Worm (Caenorhabditis elegans): ENCODE data around the gene madf-3.

The madf-3 gene

ce11 chrII:4294189-4294588 is 40.4 kb upstream of the madf-3 start:
- TF ChIP-seq elt-1 (tag; optimal IDR thresholded peaks at IDR 0.05), result peak; percentile 17
- peak; percentile 11 for TF ChIP-seq sma-9 (GFP tag; optimal IDR thresholded peaks at IDR 0.05)
- no peak for TF ChIP-seq sma-9 (tag; optimal IDR thresholded peaks at IDR 0.05)
- no peak for TF ChIP-seq crh-2 (tag; optimal IDR thresholded peaks at IDR 0.05)
- TF ChIP-seq ztf-11 (tag; optimal IDR thresholded peaks at IDR 0.05), result no peak

- TF ChIP-seq unc-55 (GFP tag; optimal IDR thresholded peaks at IDR 0.05), result no peak
- TF ChIP-seq blmp-1 (tag; optimal IDR thresholded peaks at IDR 0.05; ENCODE audit: insufficient read depth), result no peak
- TF ChIP-seq ZK546.5 (tag; optimal IDR thresholded peaks at IDR 0.05), result no peak
- TF ChIP-seq nhr-25 (tag; optimal IDR thresholded peaks at IDR 0.05), result no peak
- TF ChIP-seq nhr-77 (tag; optimal IDR thresholded peaks at IDR 0.05), result no peak
These were observed 39.7 kb upstream of the madf-3 start, which contains the start of gene rml-4 for ce11 chrII:4294801-4295200. Gene rml-4, plus strand, starts transcription at chrII:4295101.

DNA sequence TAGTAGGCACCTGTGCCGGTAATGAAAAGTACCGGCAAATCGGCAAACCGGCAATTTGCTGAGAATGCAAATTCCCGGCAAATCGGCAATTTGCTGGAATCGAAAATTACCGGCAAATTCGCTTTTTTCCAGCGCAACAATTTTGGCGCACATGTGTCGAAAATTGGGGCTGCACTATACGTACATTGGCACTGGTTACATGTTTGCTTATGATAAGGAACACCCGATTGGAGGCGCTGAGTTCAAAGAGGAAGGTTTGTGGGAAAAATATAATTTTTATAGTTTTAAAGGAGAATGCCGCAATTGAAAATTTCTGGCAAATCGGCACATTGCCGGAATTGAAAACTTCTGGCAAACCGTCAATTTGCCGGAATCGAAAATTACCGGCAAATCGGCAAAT is 37.3 kb upstream of the madf-3 start:
- no peak for TF ChIP-seq alr-1 (tag; optimal IDR thresholded peaks at IDR 0.05)
- TF ChIP-seq unc-39 (tag; optimal IDR thresholded peaks at IDR 0.05), result no peak
- TF ChIP-seq nhr-12 (tag; optimal IDR thresholded peaks at IDR 0.05), result no peak
- TF ChIP-seq crh-2 (tag; optimal IDR thresholded peaks at IDR 0.05), result no peak
- no peak for TF ChIP-seq sma-9 (GFP tag; optimal IDR thresholded peaks at IDR 0.05)
- TF ChIP-seq sma-9 (tag; optimal IDR thresholded peaks at IDR 0.05), result no peak
- TF ChIP-seq lin-13 (GFP tag; optimal IDR thresholded peaks at IDR 0.05), result no peak
- no peak for TF ChIP-seq mab-5 (tag; optimal IDR thresholded peaks at IDR 0.05)
- no peak for TF ChIP-seq mbf-1 (tag; optimal IDR thresholded peaks at IDR 0.05)

DNA sequence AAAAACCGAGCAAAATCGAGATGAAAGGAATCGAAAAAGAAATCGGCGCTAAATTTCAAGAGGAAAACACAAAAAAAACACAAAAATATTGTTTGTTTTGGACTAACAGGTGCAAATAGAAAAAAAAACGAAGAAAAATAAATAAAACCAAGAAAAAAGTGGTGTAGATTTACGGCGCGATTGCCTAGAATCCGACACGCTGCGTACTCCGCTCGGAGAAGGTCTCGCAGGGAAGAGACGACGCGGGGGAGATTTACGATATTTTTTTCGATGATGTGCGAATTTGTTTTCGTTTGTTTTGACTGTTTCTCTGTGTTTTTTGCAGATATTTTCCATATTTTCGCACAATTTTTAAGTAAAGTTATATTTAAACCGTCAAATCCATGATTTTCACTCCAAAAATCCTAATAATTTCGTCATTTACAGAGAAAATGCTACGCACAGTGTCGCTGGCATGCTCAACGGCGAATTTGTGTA is 35.3 kb upstream of the madf-3 start, which contains the start of gene sco-1:
sco-1 (plus strand) TSS at position 427 of the 477 bp plus-strand sequence.
- peak; percentile 99 for TF ChIP-seq unc-55 (GFP tag; optimal IDR thresholded peaks at IDR 0.05)
- TF ChIP-seq lin-39 (tag; optimal IDR thresholded peaks at IDR 0.05), result no peak
- no peak for TF ChIP-seq ceh-82 (tag; optimal IDR thresholded peaks at IDR 0.05)
- no peak for TF ChIP-seq peb-1 (tag; optimal IDR thresholded peaks at IDR 0.05)
- no peak for TF ChIP-seq elt-3 (tag; optimal IDR thresholded peaks at IDR 0.05)
- peak; percentile 94 for TF ChIP-seq nhr-21 (tag; optimal IDR thresholded peaks at IDR 0.05)
- TF ChIP-seq dmd-4 (tag; optimal IDR thresholded peaks at IDR 0.05), result peak; percentile 31
- TF ChIP-seq elt-1 (tag; optimal IDR thresholded peaks at IDR 0.05), result no peak
- TF ChIP-seq skn-1 (tag; optimal IDR thresholded peaks at IDR 0.05), result peak; percentile 4
- TF ChIP-seq mbf-1 (tag; optimal IDR thresholded peaks at IDR 0.05), result no peak
- TF ChIP-seq sma-9 (GFP tag; optimal IDR thresholded peaks at IDR 0.05), result peak; percentile 98
- no peak for TF ChIP-seq sma-9 (tag; optimal IDR thresholded peaks at IDR 0.05)
- TF ChIP-seq snpc-4 (tag; optimal IDR thresholded peaks at IDR 0.05), result peak; percentile 85
- TF ChIP-seq C34F6.9 (tag; optimal IDR thresholded peaks at IDR 0.05), result peak; percentile 95
- peak; percentile 95 for TF ChIP-seq mab-5 (tag; optimal IDR thresholded peaks at IDR 0.05)
- no peak for TF ChIP-seq alr-1 (tag; optimal IDR thresholded peaks at IDR 0.05)
- peak; percentile 49 for TF ChIP-seq nhr-10 (tag; optimal IDR thresholded peaks at IDR 0.05)
- peak; percentile 63 for TF ChIP-seq ama-1 (optimal IDR thresholded peaks at IDR 0.05)
- TF ChIP-seq nhr-25 (tag; optimal IDR thresholded peaks at IDR 0.05), result peak; percentile 96
- TF ChIP-seq nhr-23 (tag; optimal IDR thresholded peaks at IDR 0.05), result no peak
- no peak for TF ChIP-seq unc-39 (tag; optimal IDR thresholded peaks at IDR 0.05)
- TF ChIP-seq lsy-2 (tag; optimal IDR thresholded peaks at IDR 0.05), result peak; percentile 93 to 97
- peak; percentile 72 for TF ChIP-seq ZK546.5 (tag; optimal IDR thresholded peaks at IDR 0.05)
- peak; percentile 34 for TF ChIP-seq nhr-12 (tag; optimal IDR thresholded peaks at IDR 0.05)
- TF ChIP-seq lin-13 (GFP tag; optimal IDR thresholded peaks at IDR 0.05), result peak; percentile 97
- TF ChIP-seq ceh-16 (tag; optimal IDR thresholded peaks at IDR 0.05), result peak; percentile 95
- peak; percentile 98 for TF ChIP-seq sma-3 (GFP tag; optimal IDR thresholded peaks at IDR 0.05)
- peak; percentile 82 for TF ChIP-seq unc-62 (GFP tag; optimal IDR thresholded peaks at IDR 0.05)
- TF ChIP-seq gmeb-1 (tag; optimal IDR thresholded peaks at IDR 0.05), result peak; percentile 93
- peak; percentile 94 for TF ChIP-seq sem-4 (tag; optimal IDR thresholded peaks at IDR 0.05)
- peak; percentile 81 for TF ChIP-seq nhr-6 (tag; optimal IDR thresholded peaks at IDR 0.05)
- TF ChIP-seq F13H6.1 (tag; optimal IDR thresholded peaks at IDR 0.05), result peak; percentile 94
- peak; percentile 82 for TF ChIP-seq ztf-4 (tag; optimal IDR thresholded peaks at IDR 0.05)
- TF ChIP-seq blmp-1 (tag; optimal IDR thresholded peaks at IDR 0.05; ENCODE audit: insufficient read depth), result peak; percentile 74
- peak; percentile 73 for TF ChIP-seq nhr-77 (tag; optimal IDR thresholded peaks at IDR 0.05)
- no peak for TF ChIP-seq ztf-1 (GFP tag; conservative IDR thresholded peaks at IDR 0.05)
- TF ChIP-seq zag-1 (tag; optimal IDR thresholded peaks at IDR 0.05), result peak; percentile 56
- peak; percentile 91 for TF ChIP-seq fos-1 (tag; optimal IDR thresholded peaks at IDR 0.05)
- peak; percentile 60 for TF ChIP-seq nhr-237 (tag; optimal IDR thresholded peaks at IDR 0.05)
- TF ChIP-seq aly-2 (tag; optimal IDR thresholded peaks at IDR 0.05), result no peak
- peak; percentile 84 for TF ChIP-seq Y55F3AM.14 (GFP tag; optimal IDR thresholded peaks at IDR 0.05)
- TF ChIP-seq mdl-1 (tag; optimal IDR thresholded peaks at IDR 0.05), result peak in 1 of 2 experiments; percentile 70
- peak; percentile 79 for TF ChIP-seq nhr-129 (tag; optimal IDR thresholded peaks at IDR 0.05)
- no peak for TF ChIP-seq nhr-11 (tag; optimal IDR thresholded peaks at IDR 0.05)
- peak; percentile 100 for TF ChIP-seq R02D3.7 (tag; optimal IDR thresholded peaks at IDR 0.05)
